Worm (Caenorhabditis elegans) whole organism, L3 larva: ENCODE results near the gene R03G8.3.
A peak's percentile ranks its signal among the peaks of the same experiment; 100 is the strongest.

ENCODE experiments used
- elt-2 ChIP-seq: sonication (generic microtip); optimal IDR thresholded peaks from 2 replicates; lab custom pipeline; 2016; ENCODE audit warnings: missing genetic modification reagents, mild to moderate bottlenecking, missing genetic modification characterization, missing compliant biosample characterization
- fkh-10 ChIP-seq: sonication (generic microtip); optimal IDR thresholded peaks from 2 replicates; lab custom pipeline; 2017; ENCODE audit warnings: missing biosample characterization, missing genetic modification reagents, missing genetic modification characterization
- fos-1 ChIP-seq: fragments of 150-350 bp; optimal IDR thresholded peaks from 2 replicates; lab custom pipeline; 2014; ENCODE audit warnings: missing biosample characterization, missing genetic modification characterization
- unc-62 ChIP-seq: fragments of 150-350 bp; sonication (generic microtip); optimal IDR thresholded peaks from 4 replicates; lab custom pipeline; 2014; ENCODE audit warnings: missing biosample characterization, missing genetic modification reagents, missing genetic modification characterization
- ztf-11 ChIP-seq: fragments of 150-350 bp; optimal IDR thresholded peaks from 2 replicates; lab custom pipeline; 2014; ENCODE audit warnings: missing biosample characterization, missing genetic modification characterization

DNA sequence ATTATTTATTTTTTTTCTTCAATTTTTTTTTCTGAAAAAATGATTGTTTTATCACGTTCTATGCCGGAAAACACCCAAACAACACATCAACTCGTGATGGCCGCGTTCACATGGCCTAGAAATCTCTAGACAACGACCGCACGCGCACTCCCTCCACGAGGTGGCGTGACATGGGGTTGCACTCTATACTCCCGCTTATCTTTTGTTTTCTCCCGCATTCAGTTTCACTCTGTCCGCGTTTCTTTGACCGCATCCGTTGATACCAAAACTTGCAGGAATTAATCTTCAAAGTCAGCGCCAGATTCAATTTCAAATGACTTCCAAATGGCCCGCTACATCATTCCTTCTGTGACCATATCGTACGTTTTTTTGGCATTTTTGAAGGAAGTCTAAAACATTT, 14.2 kb downstream of the R03G8.3 start, which contains the start of gene F17H10.1:
- TF ChIP-seq fos-1 (peak; percentile 40), ztf-11 (tag; lab: Kevin White, UChicago) (no peak), elt-2 (tag; lab: Kevin White, UChicago) (peak; percentile 95), fkh-10 (GFP tag; lab: Kevin White, UChicago) (no peak), unc-62 (GFP tag; lab: Kevin White, UChicago) (no peak)
